Fruit fly (Drosophila melanogaster) whole organism, embryonic: Measurements from ENCODE around the gene CG13843.

Experiments used
- Ada2b ChIP-seq: fragments of 200-800 bp; sonication (Bioruptor generic); IDR thresholded peaks from 2 replicates; pipeline ENCODE4 v1.3.6; 2022; ENCODE audit warnings: missing biosample characterization, missing genetic modification characterization
- Asciz ChIP-seq: fragments of 200-800 bp; sonication (Bioruptor generic); optimal IDR thresholded peaks from 2 replicates; lab custom pipeline; 2017; ENCODE audit warnings: missing biosample characterization, mild to moderate bottlenecking, missing genetic modification characterization, missing genetic modification reagents
- Bteb2 ChIP-seq: fragments of 200-800 bp; sonication (Bioruptor generic); optimal IDR thresholded peaks from 2 replicates; lab custom pipeline; 2016; ENCODE audit warnings: missing biosample characterization, missing genetic modification characterization
- CG10267 ChIP-seq: fragments of 200-800 bp; sonication (Bioruptor generic); optimal IDR thresholded peaks from 2 replicates; lab custom pipeline; 2018; ENCODE audit warnings: missing biosample characterization, mild to moderate bottlenecking, missing genetic modification characterization, moderate library complexity
- CG10959 ChIP-seq: fragments of 200-800 bp; sonication (Bioruptor generic); IDR thresholded peaks from 2 replicates; pipeline ENCODE4 v1.3.6; 2022; ENCODE audit warnings: missing biosample characterization, missing genetic modification characterization
- CG11093 ChIP-seq: fragments of 200-800 bp; sonication (Bioruptor generic); IDR thresholded peaks from 3 replicates; pipeline ENCODE4 v1.3.6; 2022; ENCODE audit warnings: missing biosample characterization, missing genetic modification characterization
- CG11247 ChIP-seq: fragments of 200-800 bp; sonication (Bioruptor generic); IDR thresholded peaks from 2 replicates; pipeline ENCODE4 v1.3.6; 2022; ENCODE audit warnings: missing biosample characterization, missing genetic modification characterization
- CG11560 ChIP-seq: fragments of 200-800 bp; sonication (Bioruptor generic); IDR thresholded peaks from 3 replicates; pipeline ENCODE4 v1.3.6; 2022; ENCODE audit warnings: missing biosample characterization, missing genetic modification characterization
- CG11723 ChIP-seq: fragments of 200-800 bp; sonication (Bioruptor generic); optimal IDR thresholded peaks from 2 replicates; lab custom pipeline; 2017; ENCODE audit warnings: missing biosample characterization, mild to moderate bottlenecking, missing genetic modification characterization
- CG12155 ChIP-seq: fragments of 200-800 bp; sonication (Bioruptor generic); optimal IDR thresholded peaks from 3 replicates; lab custom pipeline; 2016; ENCODE audit warnings: missing biosample characterization, missing genetic modification characterization
- CG15073 ChIP-seq: fragments of 200-800 bp; sonication (Bioruptor generic); optimal IDR thresholded peaks from 2 replicates; lab custom pipeline; 2016; ENCODE audit warnings: missing biosample characterization, missing genetic modification characterization
- CG15269 ChIP-seq: fragments of 200-800 bp; sonication (Bioruptor generic); optimal IDR thresholded peaks from 2 replicates; lab custom pipeline; 2018; ENCODE audit warnings: missing biosample characterization, mild to moderate bottlenecking, missing genetic modification characterization, moderate library complexity
- CG15601 ChIP-seq: fragments of 200-800 bp; sonication (Bioruptor generic); optimal IDR thresholded peaks from 3 replicates; lab custom pipeline; 2019; ENCODE audit warnings: missing biosample characterization, mild to moderate bottlenecking, missing genetic modification characterization, moderate library complexity
- CG1647 ChIP-seq: fragments of 200-800 bp; sonication (Bioruptor generic); optimal IDR thresholded peaks from 3 replicates; lab custom pipeline; 2016; ENCODE audit warnings: missing biosample characterization, missing genetic modification characterization
- CG1792 ChIP-seq: fragments of 200-800 bp; sonication (Bioruptor generic); optimal IDR thresholded peaks from 2 replicates; lab custom pipeline; 2016; ENCODE audit warnings: missing biosample characterization, missing genetic modification characterization
- CG18599 ChIP-seq: fragments of 200-800 bp; sonication (Bioruptor generic); optimal IDR thresholded peaks from 3 replicates; lab custom pipeline; 2017; ENCODE audit warnings: missing biosample characterization, missing genetic modification characterization, mild to moderate bottlenecking, moderate library complexity, missing genetic modification reagents
- CG2116 ChIP-seq: fragments of 200-800 bp; sonication (Bioruptor generic); optimal IDR thresholded peaks from 3 replicates; lab custom pipeline; 2018; ENCODE audit warnings: missing biosample characterization, mild to moderate bottlenecking, missing genetic modification characterization
- CG2712 ChIP-seq: fragments of 200-800 bp; optimal IDR thresholded peaks from 3 replicates; lab custom pipeline; 2019; ENCODE audit warnings: missing biosample characterization, mild to moderate bottlenecking, missing genetic modification characterization, moderate library complexity
- CG34376 ChIP-seq: fragments of 200-800 bp; sonication (Bioruptor generic); optimal IDR thresholded peaks from 2 replicates; lab custom pipeline; 2018; ENCODE audit warnings: missing biosample characterization, mild to moderate bottlenecking, missing genetic modification characterization
- CG4617 ChIP-seq: fragments of 200-800 bp; sonication (Bioruptor generic); optimal IDR thresholded peaks from 3 replicates; lab custom pipeline; 2016; ENCODE audit warnings: missing biosample characterization, missing genetic modification characterization, borderline replicate concordance
- CG4820 ChIP-seq: fragments of 200-800 bp; sonication (Bioruptor generic); optimal IDR thresholded peaks from 3 replicates; lab custom pipeline; 2016; ENCODE audit warnings: missing biosample characterization, missing genetic modification characterization
- CG8281 ChIP-seq: fragments of 200-800 bp; sonication (Bioruptor generic); optimal IDR thresholded peaks from 2 replicates; lab custom pipeline; 2018; ENCODE audit warnings: missing biosample characterization, mild to moderate bottlenecking, missing genetic modification characterization, moderate library complexity
- CG9817 ChIP-seq: fragments of 200-800 bp; sonication (Bioruptor generic); optimal IDR thresholded peaks from 2 replicates; lab custom pipeline; 2018; ENCODE audit warnings: missing biosample characterization, mild to moderate bottlenecking, missing genetic modification characterization, moderate library complexity
- Camta ChIP-seq: fragments of 200-800 bp; sonication (Bioruptor generic); optimal IDR thresholded peaks from 2 replicates; lab custom pipeline; 2016; ENCODE audit warnings: missing biosample characterization, missing genetic modification characterization
- Dfd ChIP-seq, 2 experiments: fragments of >200 bp; optimal IDR thresholded peaks; 2 replicates each; lab custom pipeline; 2017; ENCODE audit warnings: missing biosample characterization in 2 of 2, missing genetic modification characterization in 2 of 2
- Dp ChIP-seq: fragments of 200-800 bp; sonication (Bioruptor generic); optimal IDR thresholded peaks from 2 replicates; lab custom pipeline; 2018; ENCODE audit warnings: missing biosample characterization, mild to moderate bottlenecking, missing genetic modification characterization, moderate library complexity
- Gsc ChIP-seq: fragments of 200-800 bp; sonication (Bioruptor generic); IDR thresholded peaks from 2 replicates; pipeline ENCODE4 v1.3.6; 2022; ENCODE audit warnings: missing biosample characterization, missing genetic modification characterization
- HmgZ ChIP-seq: fragments of 200-800 bp; sonication (Bioruptor generic); optimal IDR thresholded peaks from 2 replicates; lab custom pipeline; 2018; ENCODE audit warnings: missing biosample characterization, mild to moderate bottlenecking, missing genetic modification characterization
- Scr ChIP-seq: fragments of 200-800 bp; sonication (Bioruptor generic); IDR thresholded peaks from 2 replicates; pipeline ENCODE4 v1.3.6; 2022; ENCODE audit warnings: missing biosample characterization, missing genetic modification characterization; ENCODE audit not compliant: partially characterized antibody
- Spps ChIP-seq: fragments of 200-800 bp; sonication (Bioruptor generic); optimal IDR thresholded peaks from 2 replicates; lab custom pipeline; 2018; ENCODE audit warnings: missing biosample characterization, mild to moderate bottlenecking, missing genetic modification characterization
- Ssrp ChIP-seq: fragments of 200-800 bp; sonication (Bioruptor generic); optimal IDR thresholded peaks from 2 replicates; lab custom pipeline; 2018; ENCODE audit warnings: missing biosample characterization, mild to moderate bottlenecking, missing genetic modification characterization, moderate library complexity
- bsh ChIP-seq, 2 experiments: fragments of 200-800 bp; sonication (Bioruptor generic); optimal IDR thresholded peaks; 2 replicates each; lab custom pipeline; 2017 to 2018; ENCODE audit warnings: mild to moderate bottlenecking in 2 of 2, missing biosample characterization in 2 of 2, missing genetic modification characterization in 2 of 2, moderate library complexity in 1 of 2
- chm ChIP-seq: fragments of 200-800 bp; sonication (Bioruptor generic); IDR thresholded peaks from 2 replicates; pipeline ENCODE4 v1.3.6; 2022; ENCODE audit warnings: missing biosample characterization, missing genetic modification characterization
- ewg ChIP-seq: fragments of 200-800 bp; sonication (Bioruptor generic); optimal IDR thresholded peaks from 3 replicates; lab custom pipeline; 2017; ENCODE audit warnings: mild to moderate bottlenecking, missing biosample characterization, missing genetic modification reagents, missing genetic modification characterization
- fd102C ChIP-seq: fragments of 200-800 bp; sonication (Bioruptor generic); optimal IDR thresholded peaks from 2 replicates; lab custom pipeline; 2018; ENCODE audit warnings: missing biosample characterization, mild to moderate bottlenecking, missing genetic modification characterization, moderate library complexity
- gem ChIP-seq: fragments of 200-800 bp; sonication (Bioruptor generic); optimal IDR thresholded peaks from 2 replicates; lab custom pipeline; 2019; ENCODE audit warnings: missing biosample characterization, mild to moderate bottlenecking, missing genetic modification characterization, moderate library complexity
- gfzf ChIP-seq: fragments of 200-800 bp; sonication (Bioruptor generic); optimal IDR thresholded peaks from 2 replicates; lab custom pipeline; 2016; ENCODE audit warnings: missing biosample characterization, mild to moderate bottlenecking, missing genetic modification characterization, moderate library complexity
- lmd ChIP-seq: fragments of 200-800 bp; sonication (Bioruptor generic); IDR thresholded peaks from 2 replicates; pipeline ENCODE4 v1.3.6; 2022; ENCODE audit warnings: missing biosample characterization, missing genetic modification characterization
- prd ChIP-seq, 3 experiments: fragments of >200 bp in 2 of 3; fragments of 200-800 bp in 1 of 3; sonication (Bioruptor generic) in 1 of 3; optimal IDR thresholded peaks in 2 of 3; IDR thresholded peaks in 1 of 3; 2 replicates in 2 of 3; 3 replicates in 1 of 3; pipeline versions ENCODE4 v1.3.6 to Lab custom; 2017 to 2022; ENCODE audit warnings: missing biosample characterization in 1 of 3, missing genetic modification characterization in 1 of 3
- pzg ChIP-seq: fragments of 200-800 bp; sonication (Bioruptor generic); optimal IDR thresholded peaks from 3 replicates; lab custom pipeline; 2018; ENCODE audit warnings: missing biosample characterization, mild to moderate bottlenecking, missing genetic modification characterization, moderate library complexity
- scrt ChIP-seq: fragments of 200-800 bp; sonication (Bioruptor generic); optimal IDR thresholded peaks from 2 replicates; lab custom pipeline; 2018; ENCODE audit warnings: missing biosample characterization, mild to moderate bottlenecking, missing genetic modification characterization, moderate library complexity
- sens-2 ChIP-seq: fragments of 200-800 bp; sonication (Bioruptor generic); IDR thresholded peaks from 2 replicates; pipeline ENCODE4 v1.3.6; 2022; ENCODE audit warnings: missing biosample characterization, missing genetic modification characterization
- shn ChIP-seq: fragments of 200-800 bp; sonication (Bioruptor generic); optimal IDR thresholded peaks from 3 replicates; lab custom pipeline; 2016; ENCODE audit warnings: missing biosample characterization, missing genetic modification characterization
- sima ChIP-seq: fragments of 200-800 bp; sonication (Bioruptor generic); optimal IDR thresholded peaks from 2 replicates; lab custom pipeline; 2016; ENCODE audit warnings: missing biosample characterization, missing genetic modification characterization
- tin ChIP-seq: fragments of 200-800 bp; sonication (Bioruptor generic); optimal IDR thresholded peaks from 3 replicates; lab custom pipeline; 2016; ENCODE audit warnings: missing biosample characterization, missing genetic modification characterization
- trh ChIP-seq: fragments of 200-800 bp; sonication (Bioruptor generic); optimal IDR thresholded peaks from 2 replicates; lab custom pipeline; 2016; ENCODE audit warnings: missing biosample characterization, missing genetic modification characterization
- tx ChIP-seq: fragments of 200-800 bp; sonication (Bioruptor generic); optimal IDR thresholded peaks from 2 replicates; lab custom pipeline; 2016; ENCODE audit warnings: missing biosample characterization, missing genetic modification characterization
- usp ChIP-seq: fragments of >200 bp; optimal IDR thresholded peaks from 2 replicates; lab custom pipeline; 2017; ENCODE audit warnings: missing biosample characterization, missing genetic modification characterization
- z ChIP-seq: fragments of 200-800 bp; sonication (Bioruptor generic); IDR thresholded peaks from 3 replicates; pipeline ENCODE4 v1.3.6; 2022; ENCODE audit warnings: missing biosample characterization, missing genetic modification characterization

CG13843 gene

dm6 chr3R:22602783-22603182 lies 6.5 kb upstream of the CG13843 start:
- TF ChIP-seq CG15073 (GFP tag; lab: Kevin White, UChicago) (no peak), Dfd (GFP tag; optimal IDR thresholded peaks at IDR 0.05; lab: Kevin White, UChicago) (peak in 1 of 2 experiments; percentile 23)

- TF ChIP-seq HmgZ (tag; lab: Kevin White, UChicago) (no peak), tin (GFP tag; lab: Kevin White, UChicago) (no peak), lmd (GFP tag; lab: Robert Waterston, UW) (no peak), CG10267 (tag; lab: Kevin White, UChicago) (no peak), CG11093 (GFP tag; lab: Robert Waterston, UW) (no peak), CG2116 (GFP tag; lab: Kevin White, UChicago) (peak; percentile 18), gem (tag; lab: Kevin White, UChicago) (no peak), trh (GFP tag; lab: Kevin White, UChicago) (no peak), CG15269 (no peak), tx (no peak), Bteb2 (GFP tag; lab: Kevin White, UChicago) (no peak), Asciz (GFP tag; lab: Kevin White, UChicago) (no peak), CG18599 (GFP tag; lab: Kevin White, UChicago) (no peak), CG11723 (GFP tag; lab: Kevin White, UChicago) (no peak), chm (GFP tag; lab: Robert Waterston, UW) (no peak), Gsc (GFP tag; lab: Robert Waterston, UW) (no peak), CG11560 (tag; lab: Robert Waterston, UW) (peak; percentile 91; the same call in 1 of the 3 replicates), bsh (GFP tag; optimal IDR thresholded peaks at IDR 0.05; lab: Kevin White, UChicago) (no peak), CG12155 (no peak), CG15073 (GFP tag; lab: Kevin White, UChicago) (no peak), z (GFP tag; lab: Robert Waterston, UW) (no peak), Ada2b (GFP tag; lab: Robert Waterston, UW) (no peak), sima (no peak), usp (GFP tag; lab: Kevin White, UChicago) (no peak), shn (no peak), CG34376 (GFP tag; lab: Kevin White, UChicago) (no peak), Ssrp (no peak), CG15601 (tag; lab: Kevin White, UChicago) (no peak), CG9817 (no peak), CG2712 (tag; lab: Kevin White, UChicago) (no peak), CG11247 (no peak), gfzf (GFP tag; lab: Kevin White, UChicago) (no peak), Dp (GFP tag; lab: Kevin White, UChicago) (peak; percentile 52), ewg (no peak), prd (optimal IDR thresholded peaks at IDR 0.05; lab: Kevin White, UChicago) (no peak), prd (GFP tag; IDR thresholded peaks at IDR 0.05; lab: Robert Waterston, UW) (no peak), fd102C (GFP tag; lab: Kevin White, UChicago) (no peak), sens-2 (GFP tag; lab: Robert Waterston, UW) (no peak), CG8281 (tag; lab: Kevin White, UChicago) (no peak), Camta (GFP tag; lab: Kevin White, UChicago) (no peak), CG4617 (no peak), pzg (GFP tag; lab: Kevin White, UChicago) (peak; percentile 5), CG10959 (GFP tag; lab: Robert Waterston, UW) (no peak), CG1792 (GFP tag; lab: Kevin White, UChicago) (no peak), CG4820 (GFP tag; lab: Kevin White, UChicago) (no peak), Spps (tag; lab: Kevin White, UChicago) (no peak), CG1647 (GFP tag; lab: Kevin White, UChicago) (no peak), scrt (GFP tag; lab: Kevin White, UChicago) (no peak), Scr (peak; percentile 36; the same call in 1 of the 2 replicates)
These were observed 4.2 kb downstream of the CG13843 start, which contains the start of the genes CG31156 and mRRF2 for dm6 chr3R:22613448-22613847. TSS of gene CG31156 (minus strand) at chr3R:22613656. TSS of gene mRRF2 (plus strand) at chr3R:22613686.
